Worm (Caenorhabditis elegans) whole organism, mixed stage, embryonic: ENCODE measurements around the gene srh-146.

Experiments
- bed-3 ChIP-seq: fragments of 200-800 bp; sonication (Bioruptor generic); optimal IDR thresholded peaks from 3 replicates; lab custom pipeline; 2018; ENCODE audit warnings: mild to moderate bottlenecking, missing genetic modification characterization, moderate library complexity, missing compliant biosample characterization
- elt-1 ChIP-seq: sonication (generic microtip); optimal IDR thresholded peaks from 2 replicates; lab custom pipeline; 2017; ENCODE audit warnings: missing genetic modification characterization, mild to moderate bottlenecking, missing compliant biosample characterization, antibody characterized with exemption, moderate library complexity, borderline replicate concordance; ENCODE audit not compliant: insufficient read depth
- lin-13 ChIP-seq: fragments of 150-350 bp; optimal IDR thresholded peaks from 2 replicates; lab custom pipeline; 2014; ENCODE audit warnings: missing biosample characterization, missing genetic modification characterization
- lsy-2 ChIP-seq: fragments of 150-350 bp; optimal IDR thresholded peaks from 2 replicates; lab custom pipeline; 2014; ENCODE audit warnings: missing biosample characterization, missing genetic modification characterization
- mep-1 ChIP-seq: fragments of 150-350 bp; optimal IDR thresholded peaks from 2 replicates; lab custom pipeline; 2017; ENCODE audit warnings: missing biosample characterization, missing genetic modification reagents, missing genetic modification characterization, inconsistent platforms
- nhr-12 ChIP-seq: fragments of 150-350 bp; optimal IDR thresholded peaks from 2 replicates; lab custom pipeline; 2014; ENCODE audit warnings: missing biosample characterization, missing genetic modification characterization
- nhr-237 ChIP-seq: fragments of 150-350 bp; optimal IDR thresholded peaks from 2 replicates; lab custom pipeline; 2014; ENCODE audit warnings: missing biosample characterization, missing genetic modification characterization
- unc-39 ChIP-seq: fragments of 150-350 bp; optimal IDR thresholded peaks from 2 replicates; lab custom pipeline; 2014; ENCODE audit warnings: missing biosample characterization, missing genetic modification characterization
- unc-62 ChIP-seq: fragments of 150-350 bp; optimal IDR thresholded peaks from 2 replicates; lab custom pipeline; 2014; ENCODE audit warnings: missing biosample characterization, missing genetic modification reagents, missing genetic modification characterization
- ztf-11 ChIP-seq: fragments of 150-350 bp; optimal IDR thresholded peaks from 2 replicates; lab custom pipeline; 2014; ENCODE audit warnings: missing biosample characterization, missing genetic modification characterization

- TF ChIP-seq mep-1 (tag; lab: Kevin White, UChicago) (no peak), ztf-11 (tag; lab: Kevin White, UChicago) (no peak), lin-13 (no peak), nhr-12 (no peak), unc-39 (tag; lab: Kevin White, UChicago) (no peak), lsy-2 (no peak), unc-62 (GFP tag; lab: Kevin White, UChicago) (no peak), elt-1 (tag; lab: Kevin White, UChicago) (no peak), bed-3 (GFP tag; lab: Kevin White, UChicago) (no peak), nhr-237 (no peak)
These were observed 49.1 kb upstream of the srh-146 start, which contains the start of gene srh-240 for ce11 chrV:2864899-2865298.
